Fruit fly (Drosophila melanogaster) whole organism, embryonic: ENCODE results near the gene sp3.

Source experiments
- Bgb ChIP-seq: fragments of 200-800 bp; sonication (Bioruptor generic); IDR thresholded peaks from 2 replicates; pipeline ENCODE4 v1.3.6; 2022; ENCODE audit warnings: missing biosample characterization, missing genetic modification characterization; ENCODE audit not compliant: partially characterized antibody
- CG10267 ChIP-seq: fragments of 200-800 bp; sonication (Bioruptor generic); optimal IDR thresholded peaks from 2 replicates; lab custom pipeline; 2018; ENCODE audit warnings: missing biosample characterization, mild to moderate bottlenecking, missing genetic modification characterization, moderate library complexity
- CG12071 ChIP-seq: fragments of 200-800 bp; sonication (Bioruptor generic); optimal IDR thresholded peaks from 3 replicates; lab custom pipeline; 2018; ENCODE audit warnings: missing biosample characterization, mild to moderate bottlenecking, missing genetic modification characterization
- CG12391 ChIP-seq: fragments of 200-800 bp; sonication (Bioruptor generic); optimal IDR thresholded peaks from 3 replicates; lab custom pipeline; 2018; ENCODE audit warnings: missing biosample characterization, mild to moderate bottlenecking, missing genetic modification characterization, moderate library complexity
- CG12942 ChIP-seq: fragments of 200-800 bp; sonication (Bioruptor generic); optimal IDR thresholded peaks from 3 replicates; lab custom pipeline; 2016; ENCODE audit warnings: missing biosample characterization, missing genetic modification characterization
- CG13123 ChIP-seq: fragments of 200-800 bp; sonication (Bioruptor generic); optimal IDR thresholded peaks from 2 replicates; lab custom pipeline; 2016; ENCODE audit warnings: missing biosample characterization, missing genetic modification characterization
- CG13775 ChIP-seq: fragments of 200-800 bp; sonication (Bioruptor generic); optimal IDR thresholded peaks from 3 replicates; lab custom pipeline; 2017; ENCODE audit warnings: missing biosample characterization, mild to moderate bottlenecking, missing genetic modification characterization
- CG14667 ChIP-seq: fragments of 200-800 bp; sonication (Bioruptor generic); IDR thresholded peaks from 2 replicates; pipeline ENCODE4 v1.3.6; 2022; ENCODE audit warnings: missing biosample characterization, missing genetic modification characterization
- CG15514 ChIP-seq: fragments of 200-800 bp; sonication (Bioruptor generic); optimal IDR thresholded peaks from 3 replicates; lab custom pipeline; 2017; ENCODE audit warnings: missing biosample characterization, missing genetic modification characterization, mild to moderate bottlenecking, moderate library complexity, missing genetic modification reagents
- CG1603 ChIP-seq: fragments of 200-800 bp; sonication (Bioruptor generic); optimal IDR thresholded peaks from 2 replicates; lab custom pipeline; 2019; ENCODE audit warnings: missing biosample characterization, mild to moderate bottlenecking, missing genetic modification characterization, moderate library complexity
- CG16813 ChIP-seq: fragments of 200-800 bp; sonication (Bioruptor generic); IDR thresholded peaks from 3 replicates; pipeline ENCODE4 v1.3.6; 2022; ENCODE audit warnings: missing biosample characterization, missing genetic modification characterization; ENCODE audit not compliant: partially characterized antibody
- CG16815 ChIP-seq: fragments of 200-800 bp; sonication (Bioruptor generic); optimal IDR thresholded peaks from 3 replicates; lab custom pipeline; 2017; ENCODE audit warnings: missing biosample characterization, mild to moderate bottlenecking, missing genetic modification characterization
- CG2129 ChIP-seq: fragments of 200-800 bp; sonication (Bioruptor generic); IDR thresholded peaks from 2 replicates; pipeline ENCODE4 v1.3.6; 2022; ENCODE audit warnings: missing biosample characterization, missing genetic modification characterization; ENCODE audit not compliant: partially characterized antibody
- CG30020 ChIP-seq: fragments of 200-800 bp; optimal IDR thresholded peaks from 2 replicates; lab custom pipeline; 2019; ENCODE audit warnings: missing biosample characterization, mild to moderate bottlenecking, missing genetic modification characterization, moderate library complexity
- CG31388 ChIP-seq: fragments of 200-800 bp; sonication (Bioruptor generic); optimal IDR thresholded peaks from 2 replicates; lab custom pipeline; 2016; ENCODE audit warnings: missing biosample characterization, missing genetic modification characterization
- CG32772 ChIP-seq: fragments of 200-800 bp; sonication (Bioruptor generic); IDR thresholded peaks from 2 replicates; pipeline ENCODE4 v1.3.6; 2022; ENCODE audit warnings: missing biosample characterization, missing genetic modification characterization
- CG3838 ChIP-seq: fragments of 200-800 bp; sonication (Bioruptor generic); optimal IDR thresholded peaks from 3 replicates; lab custom pipeline; 2016; ENCODE audit warnings: missing biosample characterization, missing genetic modification characterization
- CG4404 ChIP-seq: fragments of 200-800 bp; sonication (Bioruptor generic); IDR thresholded peaks from 2 replicates; pipeline ENCODE4 v1.3.6; 2022; ENCODE audit warnings: missing biosample characterization, missing genetic modification characterization
- CG5953 ChIP-seq: fragments of 200-800 bp; sonication (Bioruptor generic); IDR thresholded peaks from 2 replicates; pipeline ENCODE4 v1.3.6; 2022; ENCODE audit warnings: missing biosample characterization, missing genetic modification characterization
- CG6654 ChIP-seq: fragments of 200-800 bp; sonication (Bioruptor generic); optimal IDR thresholded peaks from 2 replicates; lab custom pipeline; 2017; ENCODE audit warnings: missing biosample characterization, mild to moderate bottlenecking, missing genetic modification characterization
- CG6813 ChIP-seq: fragments of 200-800 bp; sonication (Bioruptor generic); optimal IDR thresholded peaks from 2 replicates; lab custom pipeline; 2017; ENCODE audit warnings: missing biosample characterization, missing genetic modification characterization, mild to moderate bottlenecking, moderate library complexity, missing genetic modification reagents
- CG9437 ChIP-seq: fragments of 200-800 bp; sonication (Bioruptor generic); optimal IDR thresholded peaks from 2 replicates; lab custom pipeline; 2018; ENCODE audit warnings: missing biosample characterization, mild to moderate bottlenecking, missing genetic modification characterization
- D19B ChIP-seq: fragments of 200-800 bp; sonication (Bioruptor generic); optimal IDR thresholded peaks from 2 replicates; lab custom pipeline; 2017; ENCODE audit warnings: missing biosample characterization, mild to moderate bottlenecking, missing genetic modification characterization
- Eip74EF ChIP-seq, 2 experiments: fragments of 200-800 bp in 1 of 2; fragments of >200 bp in 1 of 2; sonication (Bioruptor generic) in 1 of 2; optimal IDR thresholded peaks; 2 replicates each; lab custom pipeline; 2017 to 2019; ENCODE audit warnings: missing biosample characterization in 2 of 2, missing genetic modification characterization in 2 of 2, mild to moderate bottlenecking in 1 of 2, moderate library complexity in 1 of 2
- Fer1 ChIP-seq: fragments of 200-800 bp; sonication (Bioruptor generic); optimal IDR thresholded peaks from 2 replicates; lab custom pipeline; 2017; ENCODE audit warnings: missing biosample characterization, mild to moderate bottlenecking, missing genetic modification characterization
- H2.0 ChIP-seq: fragments of 200-800 bp; sonication (Bioruptor generic); IDR thresholded peaks from 2 replicates; pipeline ENCODE4 v1.3.6; 2022; ENCODE audit warnings: missing biosample characterization, missing genetic modification characterization
- HLH54F ChIP-seq: fragments of 200-800 bp; sonication (Bioruptor generic); optimal IDR thresholded peaks from 3 replicates; lab custom pipeline; 2016; ENCODE audit warnings: missing biosample characterization, missing genetic modification characterization
- NFAT ChIP-seq: fragments of 200-800 bp; sonication (Bioruptor generic); IDR thresholded peaks from 2 replicates; pipeline ENCODE4 v1.3.6; 2022; ENCODE audit warnings: missing biosample characterization, missing genetic modification characterization
- Nf-YA ChIP-seq: fragments of 200-800 bp; sonication (Bioruptor generic); IDR thresholded peaks from 2 replicates; pipeline ENCODE4 v1.3.6; 2022; ENCODE audit warnings: missing biosample characterization, missing genetic modification characterization
- Scr ChIP-seq: fragments of 200-800 bp; sonication (Bioruptor generic); IDR thresholded peaks from 2 replicates; pipeline ENCODE4 v1.3.6; 2022; ENCODE audit warnings: missing biosample characterization, missing genetic modification characterization; ENCODE audit not compliant: partially characterized antibody
- Xbp1 ChIP-seq: fragments of 200-800 bp; sonication (Bioruptor generic); optimal IDR thresholded peaks from 3 replicates; lab custom pipeline; 2016; ENCODE audit warnings: missing biosample characterization, mild to moderate bottlenecking, missing genetic modification characterization
- ac ChIP-seq: fragments of 200-800 bp; sonication (Bioruptor generic); optimal IDR thresholded peaks from 3 replicates; lab custom pipeline; 2017; ENCODE audit warnings: missing biosample characterization, mild to moderate bottlenecking, missing genetic modification characterization
- bigmax ChIP-seq: fragments of 200-800 bp; sonication (Bioruptor generic); optimal IDR thresholded peaks from 2 replicates; lab custom pipeline; 2018; ENCODE audit warnings: missing biosample characterization, mild to moderate bottlenecking, missing genetic modification characterization
- cas ChIP-seq: fragments of 200-800 bp; sonication (Bioruptor generic); IDR thresholded peaks from 2 replicates; pipeline ENCODE4 v1.3.6; 2022; ENCODE audit warnings: missing biosample characterization, missing genetic modification characterization
- cato ChIP-seq: fragments of 200-800 bp; sonication (Bioruptor generic); optimal IDR thresholded peaks from 2 replicates; lab custom pipeline; 2016; ENCODE audit warnings: missing biosample characterization, missing genetic modification characterization, borderline replicate concordance
- chinmo ChIP-seq: fragments of 200-800 bp; sonication (Bioruptor generic); IDR thresholded peaks from 4 replicates; pipeline ENCODE4 v1.3.6; 2022; ENCODE audit warnings: missing biosample characterization, missing genetic modification characterization; ENCODE audit not compliant: partially characterized antibody
- chn ChIP-seq: fragments of 200-800 bp; sonication (Bioruptor generic); optimal IDR thresholded peaks from 2 replicates; lab custom pipeline; 2016; ENCODE audit warnings: missing biosample characterization, missing genetic modification characterization
- cwo ChIP-seq: fragments of 200-800 bp; sonication (Bioruptor generic); optimal IDR thresholded peaks from 3 replicates; lab custom pipeline; 2017; ENCODE audit warnings: missing biosample characterization, missing genetic modification characterization, mild to moderate bottlenecking, moderate library complexity, missing genetic modification reagents
- disco-r ChIP-seq: fragments of 200-800 bp; sonication (Bioruptor generic); optimal IDR thresholded peaks from 2 replicates; lab custom pipeline; 2016; ENCODE audit warnings: missing biosample characterization, missing genetic modification characterization
- gt ChIP-seq: fragments of 200-800 bp; sonication (Bioruptor generic); IDR thresholded peaks from 2 replicates; pipeline ENCODE4 v1.3.6; 2022; ENCODE audit warnings: missing biosample characterization, missing genetic modification characterization
- inv ChIP-seq: fragments of 200-800 bp; sonication (Bioruptor generic); IDR thresholded peaks from 2 replicates; pipeline ENCODE4 v1.3.6; 2022; ENCODE audit warnings: missing biosample characterization, missing genetic modification characterization; ENCODE audit not compliant: partially characterized antibody
- lab ChIP-seq: fragments of 200-800 bp; sonication (Bioruptor generic); optimal IDR thresholded peaks from 3 replicates; lab custom pipeline; 2017; ENCODE audit warnings: missing biosample characterization, missing genetic modification characterization, mild to moderate bottlenecking, moderate library complexity, missing genetic modification reagents
- ranshi ChIP-seq: fragments of 200-800 bp; sonication (Bioruptor generic); IDR thresholded peaks from 2 replicates; pipeline ENCODE4 v1.3.6; 2022; ENCODE audit warnings: missing biosample characterization, missing genetic modification characterization
- sc ChIP-seq, 3 experiments: fragments of >200 bp in 2 of 3; fragments of 200-800 bp in 1 of 3; sonication (Bioruptor generic) in 1 of 3; optimal IDR thresholded peaks; 2 replicates in 2 of 3; 3 replicates in 1 of 3; lab custom pipeline; 2017; ENCODE audit warnings: mild to moderate bottlenecking in 1 of 3, missing biosample characterization in 1 of 3, missing genetic modification characterization in 1 of 3, missing genetic modification reagents in 1 of 3
- sd ChIP-seq: fragments of 200-800 bp; sonication (Bioruptor generic); optimal IDR thresholded peaks from 3 replicates; lab custom pipeline; 2018; ENCODE audit warnings: missing biosample characterization, mild to moderate bottlenecking, missing genetic modification characterization, moderate library complexity
- sim ChIP-seq: fragments of 200-800 bp; sonication (Bioruptor generic); IDR thresholded peaks from 2 replicates; pipeline ENCODE4 v1.3.6; 2022; ENCODE audit warnings: missing biosample characterization, missing genetic modification characterization
- zf30C ChIP-seq: fragments of 200-800 bp; sonication (Bioruptor generic); optimal IDR thresholded peaks from 3 replicates; lab custom pipeline; 2018; ENCODE audit warnings: missing biosample characterization, mild to moderate bottlenecking, missing genetic modification characterization

The sp3 gene

DNA sequence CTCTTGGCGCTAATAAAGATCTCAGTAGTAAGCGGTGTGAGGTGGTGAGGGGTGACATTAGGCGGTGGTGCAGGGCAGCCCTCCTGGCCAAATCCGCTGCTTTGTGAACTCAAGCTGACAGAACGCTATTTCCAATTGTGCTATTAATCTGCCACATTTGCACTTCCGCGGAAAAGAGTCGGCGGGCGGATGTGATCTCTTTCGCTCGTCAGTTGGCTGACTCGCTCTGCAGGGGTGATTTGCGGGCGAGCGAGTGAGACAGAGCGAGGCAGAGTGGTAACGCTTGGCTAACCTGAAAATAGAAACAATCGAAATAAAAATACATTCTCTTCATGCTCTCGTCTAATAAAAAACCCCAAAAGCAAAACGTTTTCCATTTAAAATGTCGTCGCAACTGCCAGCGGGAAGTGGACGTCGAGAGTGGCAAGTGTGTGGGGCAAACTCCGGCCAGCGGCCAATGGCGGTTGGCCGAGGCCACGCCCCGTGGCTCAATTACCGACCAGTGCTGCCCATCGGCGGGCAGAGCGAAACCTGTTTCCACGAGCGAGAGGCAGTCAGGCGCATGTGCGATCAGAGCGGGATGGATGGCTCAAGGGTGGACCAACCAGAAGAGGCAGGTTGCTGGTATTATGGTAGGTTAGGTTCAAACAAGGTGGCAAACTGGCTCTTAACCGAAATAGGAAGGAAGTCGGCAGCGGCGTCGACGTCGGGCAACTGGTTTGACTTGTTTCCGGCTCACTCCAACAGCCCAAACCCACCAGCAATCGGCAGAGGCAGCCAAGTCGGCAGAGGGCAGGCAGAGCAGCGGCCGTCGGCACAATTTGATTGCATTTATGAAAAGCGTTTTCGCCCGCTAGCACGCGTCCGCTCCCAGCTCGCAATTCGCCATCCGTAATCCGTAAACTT lies 21.3 kb upstream of the sp3 start, which contains the start of gene C15 (continued):
- TF ChIP-seq NFAT (GFP tag; lab: Robert Waterston, UW) (peak; percentile 26; the same call in 1 of the 2 replicates), Nf-YA (GFP tag; lab: Robert Waterston, UW) (peak; percentile 96), chinmo (GFP tag; lab: Robert Waterston, UW) (peak; percentile 90; the same call in 3 of the 4 replicates), CG12071 (GFP tag; lab: Kevin White, UChicago) (peak; percentile 16), HLH54F (GFP tag; lab: Kevin White, UChicago) (no peak), CG31388 (GFP tag; lab: Kevin White, UChicago) (no peak), CG12391 (tag; lab: Kevin White, UChicago) (no peak), CG5953 (GFP tag; lab: Robert Waterston, UW) (no peak), ac (GFP tag; lab: Kevin White, UChicago) (no peak), CG14667 (GFP tag; lab: Robert Waterston, UW) (no peak), CG9437 (GFP tag; lab: Kevin White, UChicago) (no peak), CG1603 (tag; lab: Kevin White, UChicago) (no peak), cas (GFP tag; lab: Robert Waterston, UW) (no peak), CG15514 (no peak), CG10267 (tag; lab: Kevin White, UChicago) (no peak), CG32772 (GFP tag; lab: Robert Waterston, UW) (no peak), CG4404 (GFP tag; lab: Robert Waterston, UW) (no peak), Scr (GFP tag; lab: Robert Waterston, UW) (peak; percentile 43; the same call in 1 of the 2 replicates), chn (peak; percentile 17), gt (GFP tag; lab: Robert Waterston, UW) (no peak), sd (tag; lab: Kevin White, UChicago) (no peak), Xbp1 (GFP tag; lab: Kevin White, UChicago) (no peak), cato (GFP tag; lab: Kevin White, UChicago) (no peak), inv (GFP tag; lab: Robert Waterston, UW) (no peak), CG3838 (GFP tag; lab: Kevin White, UChicago) (no peak), disco-r (no peak), bigmax (GFP tag; lab: Kevin White, UChicago) (peak; percentile 69), sim (no peak), CG16813 (no peak), sc (optimal IDR thresholded peaks at IDR 0.05; lab: Kevin White, UChicago) (no peak), sc (GFP tag; optimal IDR thresholded peaks at IDR 0.05; lab: Kevin White, UChicago) (no peak), Fer1 (no peak), lab (GFP tag; lab: Kevin White, UChicago) (peak; percentile 4), CG6654 (GFP tag; lab: Kevin White, UChicago) (no peak), CG30020 (tag; lab: Kevin White, UChicago) (no peak), CG13123 (GFP tag; lab: Kevin White, UChicago) (no peak), Eip74EF (GFP tag; optimal IDR thresholded peaks at IDR 0.05; lab: Kevin White, UChicago) (no peak), H2.0 (GFP tag; lab: Robert Waterston, UW) (no peak), CG6813 (GFP tag; lab: Kevin White, UChicago) (peak; percentile 18), Bgb (GFP tag; lab: Robert Waterston, UW) (peak; percentile 19; the same call in 1 of the 2 replicates), ranshi (GFP tag; lab: Robert Waterston, UW) (no peak), CG16815 (GFP tag; lab: Kevin White, UChicago) (no peak), CG12942 (GFP tag; lab: Kevin White, UChicago) (no peak), D19B (GFP tag; lab: Kevin White, UChicago) (no peak), zf30C (GFP tag; lab: Kevin White, UChicago) (no peak), CG13775 (GFP tag; lab: Kevin White, UChicago) (no peak), cwo (GFP tag; lab: Kevin White, UChicago) (no peak), CG2129 (no peak)
